Worm (Caenorhabditis elegans): ENCODE measurements around the gene cnc-3.

ce11 chrV:1444180-1444579, 3.6 kb upstream of the cnc-3 start, which contains the start of gene cnc-1:
- no peak for TF ChIP-seq ham-2 (GFP tag; optimal IDR thresholded peaks at IDR 0.05)
- TF ChIP-seq mab-5 (tag; optimal IDR thresholded peaks at IDR 0.05): no peak
- TF ChIP-seq tbx-8 (GFP tag; optimal IDR thresholded peaks at IDR 0.05): no peak
- TF ChIP-seq drap-1 (GFP tag; optimal IDR thresholded peaks at IDR 0.05): no peak
- no peak for TF ChIP-seq ztf-11 (tag; optimal IDR thresholded peaks at IDR 0.05)
- TF ChIP-seq snpc-4 (tag; optimal IDR thresholded peaks at IDR 0.05): no peak
- TF ChIP-seq unc-39 (tag; optimal IDR thresholded peaks at IDR 0.05): no peak
- no peak for TF ChIP-seq elt-1 (tag; optimal IDR thresholded peaks at IDR 0.05; ENCODE audit: borderline replicate concordance, insufficient read depth)
- TF ChIP-seq nhr-28 (tag; optimal IDR thresholded peaks at IDR 0.05): no peak
- no peak for TF ChIP-seq nhr-12 (tag; optimal IDR thresholded peaks at IDR 0.05)
